Worm (Caenorhabditis elegans) whole organism, dauer: ENCODE results near the gene srd-18.

ENCODE experiments used
- unc-62 ChIP-seq: sonication (generic microtip); optimal IDR thresholded peaks from 2 replicates; lab custom pipeline; 2017; ENCODE audit warnings: missing biosample characterization, missing genetic modification reagents, missing genetic modification characterization

Gene srd-18

ce11 chrV:13407913-13408312, 18.8 kb downstream of the srd-18 start, which contains the start of gene F53F1.3:
Gene F53F1.3, plus strand, starts transcription at chrV:13408242.
- no peak for TF ChIP-seq unc-62

ce11 chrV:13406511-13406910, 20.2 kb downstream of the srd-18 start, which contains the start of gene F53F1.2:
Gene F53F1.2, plus strand, starts transcription at chrV:13406816.
- no peak for TF ChIP-seq unc-62

ce11 chrV:13406032-13406431, 20.6 kb downstream of the srd-18 start, which contains the start of gene cutl-1:
Gene cutl-1, minus strand, starts transcription at chrV:13406114.
- TF ChIP-seq unc-62: no peak

ce11 chrV:13402524-13402923, 24.1 kb downstream of the srd-18 start:
- TF ChIP-seq unc-62: no peak

- no peak for TF ChIP-seq unc-62
Observed at ce11 chrV:13401669-13402068, 25.0 kb downstream of the srd-18 start.

- TF ChIP-seq unc-62: no peak
Observed at ce11 chrV:13396426-13396825, 30.2 kb downstream of the srd-18 start.

ce11 chrV:13394968-13395367, 31.7 kb downstream of the srd-18 start:
- TF ChIP-seq unc-62: no peak

ce11 chrV:13393333-13393803, 33.3 kb downstream of the srd-18 start:
- no peak for TF ChIP-seq unc-62

ce11 chrV:13391378-13392258, 35.0 kb downstream of the srd-18 start, which contains the start of gene somi-1:
Gene somi-1, minus strand, starts transcription at chrV:13391395.
- TF ChIP-seq unc-62: no peak

- TF ChIP-seq unc-62: no peak
Observed at ce11 chrV:13390936-13391335, 35.7 kb downstream of the srd-18 start.

ce11 chrV:13389454-13389853, 37.2 kb downstream of the srd-18 start:
- TF ChIP-seq unc-62: no peak

- no peak for TF ChIP-seq unc-62
Observed at ce11 chrV:13388961-13389360, 37.7 kb downstream of the srd-18 start.

ce11 chrV:13387472-13387871, 39.2 kb downstream of the srd-18 start:
- TF ChIP-seq unc-62: no peak

ce11 chrV:13385798-13386197, 40.9 kb downstream of the srd-18 start, which contains the start of gene gcy-34:
Gene gcy-34, minus strand, starts transcription at chrV:13385898.
- TF ChIP-seq unc-62: no peak

ce11 chrV:13380980-13381379, 45.7 kb downstream of the srd-18 start, which contains the start of gene cpz-2:
Gene cpz-2, plus strand, starts transcription at chrV:13381189.
- TF ChIP-seq unc-62: no peak

ce11 chrV:13380178-13380577, 46.5 kb downstream of the srd-18 start, which contains the start of gene ifbp-1:
Gene ifbp-1, minus strand, starts transcription at chrV:13380262.
- no peak for TF ChIP-seq unc-62

ce11 chrV:13377130-13377529, 49.5 kb downstream of the srd-18 start:
- TF ChIP-seq unc-62: no peak

- TF ChIP-seq unc-62: no peak
Observed at ce11 chrV:13375861-13376260, 50.8 kb downstream of the srd-18 start.
